Fruit fly (Drosophila melanogaster): ENCODE data around the gene ScsbetaA.
A peak's percentile ranks its signal among the peaks of the same experiment; 100 is the strongest.

ScsbetaA gene

dm6 chr3R:8984602-8985074 lies 46.1 kb downstream of the ScsbetaA start, which contains the start of gene CG11970 (continued):
- peak; percentile 60; the same call in 2 of the 3 replicates for TF ChIP-seq Doc3 (GFP tag; IDR thresholded peaks at IDR 0.05; ENCODE audit: partially characterized antibody)
- TF ChIP-seq tio (GFP tag; optimal IDR thresholded peaks at IDR 0.05), result no peak
- TF ChIP-seq oc (tag; optimal IDR thresholded peaks at IDR 0.05), result no peak
- TF ChIP-seq CG6683 (GFP tag; optimal IDR thresholded peaks at IDR 0.05), result no peak
- TF ChIP-seq ken (GFP tag; IDR thresholded peaks at IDR 0.05), result no peak
- no peak for TF ChIP-seq dati (GFP tag; IDR thresholded peaks at IDR 0.05)
- no peak for TF ChIP-seq Max (GFP tag; optimal IDR thresholded peaks at IDR 0.05)
- TF ChIP-seq vvl (GFP tag; IDR thresholded peaks at IDR 0.05), result peak; percentile 22; the same call in 1 of the 2 replicates
- peak; percentile 8 for TF ChIP-seq CG8089 (GFP tag; optimal IDR thresholded peaks at IDR 0.05)
- no peak for TF ChIP-seq CG10979 (tag; optimal IDR thresholded peaks at IDR 0.05)
- no peak for TF ChIP-seq onecut (GFP tag; IDR thresholded peaks at IDR 0.05)
- TF ChIP-seq CG14860 (GFP tag; IDR thresholded peaks at IDR 0.05; ENCODE audit: partially characterized antibody), result peak; percentile 26; the same call in 1 of the 3 replicates
- no peak for TF ChIP-seq CG1792 (GFP tag; optimal IDR thresholded peaks at IDR 0.05)
- no peak for TF ChIP-seq CG11398 (GFP tag; optimal IDR thresholded peaks at IDR 0.05)
- TF ChIP-seq CG13894 (tag; optimal IDR thresholded peaks at IDR 0.05), result no peak
- no peak for TF ChIP-seq pita (GFP tag; optimal IDR thresholded peaks at IDR 0.05)
- TF ChIP-seq E2f2 (GFP tag; IDR thresholded peaks at IDR 0.05), result peak; percentile 86
- no peak for TF ChIP-seq Optix (GFP tag; IDR thresholded peaks at IDR 0.05)
- TF ChIP-seq klu (GFP tag; IDR thresholded peaks at IDR 0.05), result no peak
- TF ChIP-seq cg (GFP tag; optimal IDR thresholded peaks at IDR 0.05), result no peak
- no peak for TF ChIP-seq Mad (GFP tag; optimal IDR thresholded peaks at IDR 0.05)
- TF ChIP-seq ATbp (GFP tag; optimal IDR thresholded peaks at IDR 0.05), result no peak
- no peak for TF ChIP-seq B-H2 (GFP tag; optimal IDR thresholded peaks at IDR 0.05)
- TF ChIP-seq lmd (GFP tag; IDR thresholded peaks at IDR 0.05), result peak; percentile 9; the same call in 1 of the 2 replicates
- TF ChIP-seq Ets97D (GFP tag; optimal IDR thresholded peaks at IDR 0.05), result peak; percentile 28
- TF ChIP-seq abd-A (tag; optimal IDR thresholded peaks at IDR 0.05), result no peak
- TF ChIP-seq Nf-YC (tag; optimal IDR thresholded peaks at IDR 0.05), result peak; percentile 44
- TF ChIP-seq so (GFP tag; IDR thresholded peaks at IDR 0.05), result no peak
- no peak for TF ChIP-seq slou (GFP tag; optimal IDR thresholded peaks at IDR 0.05)
- TF ChIP-seq CG33213 (GFP tag; optimal IDR thresholded peaks at IDR 0.05), result peak; percentile 9
- TF ChIP-seq Lhr (GFP tag; optimal IDR thresholded peaks at IDR 0.05), result peak; percentile 11
- no peak for TF ChIP-seq CG4730 (GFP tag; IDR thresholded peaks at IDR 0.05)
- no peak for TF ChIP-seq en (GFP tag; optimal IDR thresholded peaks at IDR 0.05)
- TF ChIP-seq Nf-YA (GFP tag; IDR thresholded peaks at IDR 0.05), result no peak
- peak; percentile 26; the same call in 1 of the 2 replicates for TF ChIP-seq CG10366 (GFP tag; IDR thresholded peaks at IDR 0.05)
- no peak for TF ChIP-seq Lpt (GFP tag; optimal IDR thresholded peaks at IDR 0.05)
- TF ChIP-seq CG13296 (GFP tag; optimal IDR thresholded peaks at IDR 0.05), result no peak
- TF ChIP-seq bowl (GFP tag; IDR thresholded peaks at IDR 0.05), result no peak
- TF ChIP-seq pzg (GFP tag; optimal IDR thresholded peaks at IDR 0.05), result peak; percentile 57
- peak; percentile 64 for TF ChIP-seq Myb (GFP tag; optimal IDR thresholded peaks at IDR 0.05)
- no peak for TF ChIP-seq repo (GFP tag; optimal IDR thresholded peaks at IDR 0.05)
- TF ChIP-seq Rx (GFP tag; IDR thresholded peaks at IDR 0.05), result no peak
- TF ChIP-seq kni (GFP tag; optimal IDR thresholded peaks at IDR 0.05), result no peak
- TF ChIP-seq trem (tag; optimal IDR thresholded peaks at IDR 0.05), result peak; percentile 13
- no peak for TF ChIP-seq croc (GFP tag; conservative IDR thresholded peaks at IDR 0.05)
- TF ChIP-seq zfh1 (GFP tag; IDR thresholded peaks at IDR 0.05), result peak; percentile 56; the same call in 2 of the 3 replicates
- 0 out of 2 replicates have a peak, but pooled peaks have one; percentile 39 for TF ChIP-seq ara (GFP tag; IDR thresholded peaks at IDR 0.05)
- no peak for TF ChIP-seq btn (GFP tag; optimal IDR thresholded peaks at IDR 0.05)
- no peak for TF ChIP-seq odd (GFP tag; optimal IDR thresholded peaks at IDR 0.05)
- TF ChIP-seq CG12219 (GFP tag; optimal IDR thresholded peaks at IDR 0.05), result no peak
- TF ChIP-seq Gsc (GFP tag; IDR thresholded peaks at IDR 0.05), result no peak
- TF ChIP-seq toy (GFP tag; IDR thresholded peaks at IDR 0.05), result no peak
